Worm (Caenorhabditis elegans): ENCODE data around the gene srv-7.

ce11 chrX:5629941-5630340, 17.8 kb downstream of the srv-7 start, which contains the start of gene argn-1:
- no peak for TF ChIP-seq flt-1 (GFP tag; IDR thresholded peaks at IDR 0.05)
- TF ChIP-seq ztf-23 (GFP tag; IDR thresholded peaks at IDR 0.05) = no peak
- TF ChIP-seq ref-1 (GFP tag; conservative IDR thresholded peaks at IDR 0.05) = no peak
- TF ChIP-seq med-1 (GFP tag; optimal IDR thresholded peaks at IDR 0.05; ENCODE audit: insufficient read depth) = no peak

All from whole organism, midembryonic.